Worm (Caenorhabditis elegans): ENCODE measurements around the gene C33B4.4.

C33B4.4 gene

DNA sequence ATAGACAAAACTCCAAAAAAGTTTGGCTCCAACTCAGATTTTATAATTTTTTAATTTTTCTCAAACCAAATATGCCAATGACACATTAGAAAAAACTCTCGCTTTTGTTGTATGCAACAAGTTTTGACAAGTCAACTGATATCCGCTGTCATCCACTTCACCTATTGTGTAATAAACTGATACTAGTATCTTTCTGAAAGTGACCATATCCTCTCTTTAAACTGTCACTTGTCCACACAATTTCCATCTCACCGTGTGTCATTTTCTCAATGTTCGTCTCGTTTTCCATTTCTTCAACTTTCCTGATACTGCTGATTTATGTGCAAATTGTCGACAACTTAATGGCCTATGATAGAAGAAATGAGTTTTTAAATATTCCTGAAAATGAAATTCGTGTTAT lies at the start of gene C33B4.4, which contains the start of gene C33B4.5:
TSS of gene C33B4.4 (minus strand) at position 385 of the 400 bp plus-strand sequence.
TSS of gene C33B4.5 (plus strand) at position 270 of the 400 bp plus-strand sequence.
- no peak for TF ChIP-seq unc-62 (GFP tag; optimal IDR thresholded peaks at IDR 0.05)

DNA sequence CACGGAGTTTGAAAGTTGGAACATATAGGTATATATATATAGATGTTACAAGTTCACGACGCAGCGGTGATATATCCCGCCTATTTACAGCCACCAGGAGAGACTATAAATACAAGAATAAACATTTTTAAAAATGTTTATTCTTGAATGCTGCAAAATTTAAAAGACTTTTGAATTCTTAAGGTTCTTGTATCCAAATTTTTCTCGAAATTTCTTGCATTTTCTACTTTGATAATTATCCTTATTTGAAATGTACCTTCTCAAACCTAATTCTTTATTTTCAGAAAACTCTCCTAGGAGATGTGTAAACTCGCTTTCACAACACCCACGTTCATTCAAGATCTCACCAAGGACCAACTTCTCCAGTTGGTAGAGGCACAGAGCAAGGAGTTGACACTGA lies 48.3 kb upstream of the C33B4.4 start, which contains the start of gene C05D12.4:
TSS of gene C05D12.4 (plus strand) at position 301 of the 400 bp plus-strand sequence.
- no peak for TF ChIP-seq unc-62 (GFP tag; optimal IDR thresholded peaks at IDR 0.05)

DNA sequence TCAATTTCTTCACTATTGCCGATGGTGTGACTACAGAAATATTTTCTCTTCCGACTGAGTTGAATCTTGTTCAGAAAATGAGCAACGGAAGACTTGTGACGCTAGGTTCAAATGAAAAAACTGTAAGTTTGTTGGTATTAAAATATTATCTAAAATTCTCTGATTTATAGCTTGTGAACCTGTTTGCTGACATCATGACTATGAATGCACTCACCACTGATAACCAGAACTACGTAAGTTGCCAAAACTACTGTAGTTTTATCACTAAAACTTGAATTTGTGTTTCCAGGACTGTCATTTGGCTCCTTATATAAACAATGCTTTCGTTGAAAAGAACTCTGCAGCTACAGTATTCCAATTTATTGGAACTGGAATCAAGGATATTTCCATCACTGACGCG lies 45.4 kb upstream of the C33B4.4 start:
- no peak for TF ChIP-seq unc-62 (GFP tag; optimal IDR thresholded peaks at IDR 0.05)

DNA sequence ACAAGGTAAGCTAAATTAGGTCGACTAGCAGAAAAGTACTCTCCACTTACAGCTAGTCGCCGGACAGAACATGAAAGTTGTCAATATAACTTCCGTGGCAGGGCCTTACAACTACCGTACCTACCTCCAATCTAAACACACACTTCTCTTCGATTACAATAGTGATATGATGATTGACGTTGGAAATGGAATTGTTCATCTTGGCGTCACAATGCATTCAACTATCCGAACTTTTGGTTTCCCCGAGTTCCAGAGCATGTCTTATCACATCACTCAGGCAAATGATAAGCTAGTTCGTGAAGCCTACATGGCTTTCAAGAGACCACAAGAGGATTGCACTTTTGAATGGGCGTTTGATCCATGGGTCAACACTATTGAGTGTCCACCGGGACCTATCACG lies 44.1 kb upstream of the C33B4.4 start:
- TF ChIP-seq unc-62 (GFP tag; optimal IDR thresholded peaks at IDR 0.05) = no peak

DNA sequence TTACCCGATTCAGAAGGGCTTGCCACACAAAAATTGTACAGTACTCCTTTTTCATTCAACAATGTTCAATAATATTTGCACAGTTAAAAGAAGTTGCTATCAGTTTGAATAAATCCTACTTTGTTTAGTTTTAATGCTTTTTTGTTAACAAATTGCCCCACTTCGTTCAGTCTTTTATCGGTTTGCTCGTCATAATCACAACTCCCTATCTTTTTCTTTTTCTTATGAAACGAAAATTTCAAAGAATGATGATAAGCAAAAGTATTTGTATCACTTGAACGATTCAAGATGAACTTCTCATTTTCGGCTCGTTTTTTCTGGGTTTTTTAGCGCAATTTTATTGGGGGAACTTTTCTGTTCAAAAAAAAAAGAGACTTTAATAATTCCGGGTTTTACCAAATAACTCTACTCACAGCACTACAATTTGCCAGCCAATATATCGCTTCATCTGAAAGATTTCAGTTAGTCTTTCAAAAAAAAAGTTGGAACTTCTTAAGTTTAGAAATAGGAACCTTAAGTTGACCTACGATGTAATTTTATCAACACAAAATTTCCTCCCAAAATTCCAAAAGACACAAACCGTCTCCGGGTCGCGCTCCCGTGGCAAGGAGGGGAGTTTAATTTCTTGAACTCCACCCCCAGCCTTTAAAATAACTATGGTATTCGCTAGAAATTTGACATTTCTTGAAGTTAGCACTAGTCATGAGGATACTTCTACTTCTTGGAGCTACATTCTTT lies 41.5 kb upstream of the C33B4.4 start, which contains the start of gene C05D12.3:
TSS of gene C05D12.3 (plus strand) at position 688 of the 738 bp plus-strand sequence.
- TF ChIP-seq unc-62 (GFP tag; optimal IDR thresholded peaks at IDR 0.05) = no peak

DNA sequence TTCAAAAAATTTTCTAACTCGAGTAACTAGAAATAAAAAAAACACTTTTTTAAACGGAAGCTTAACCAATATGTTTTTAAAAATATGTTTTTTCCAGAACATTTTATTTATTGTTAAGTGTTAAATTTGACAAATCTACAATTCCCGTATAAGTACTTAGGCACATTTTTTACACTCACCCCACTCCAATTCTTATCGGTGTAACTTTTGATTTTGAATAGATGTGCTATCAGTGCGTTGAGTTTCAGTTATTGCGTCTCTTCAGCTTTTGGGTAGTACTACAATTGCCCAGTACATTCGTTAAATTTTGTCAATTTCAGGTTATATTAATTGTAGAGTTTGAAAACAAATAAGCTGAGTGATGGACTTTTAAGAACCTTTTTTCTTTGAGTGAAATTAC lies 40.8 kb upstream of the C33B4.4 start:
- TF ChIP-seq unc-62 (GFP tag; optimal IDR thresholded peaks at IDR 0.05) = no peak

DNA sequence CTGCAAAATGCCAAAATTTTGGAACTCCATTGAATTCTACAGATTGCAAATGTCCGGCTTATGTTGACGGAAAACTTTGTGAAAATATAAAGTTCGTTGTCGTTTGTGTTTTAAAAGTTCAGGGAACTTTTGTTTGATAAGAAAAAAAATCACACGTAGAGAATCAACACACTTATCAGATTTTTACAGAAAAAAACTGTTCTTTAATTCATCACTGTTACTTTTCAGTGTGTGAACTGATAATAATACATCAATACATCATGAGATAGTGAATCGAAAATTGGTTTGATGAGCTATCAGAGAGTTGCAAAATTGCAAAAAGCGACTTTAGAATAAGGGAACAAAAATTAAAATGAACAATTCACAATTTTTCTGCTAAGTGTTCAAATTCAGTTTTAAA lies 35.2 kb upstream of the C33B4.4 start:
- no peak for TF ChIP-seq unc-62 (GFP tag; optimal IDR thresholded peaks at IDR 0.05)

DNA sequence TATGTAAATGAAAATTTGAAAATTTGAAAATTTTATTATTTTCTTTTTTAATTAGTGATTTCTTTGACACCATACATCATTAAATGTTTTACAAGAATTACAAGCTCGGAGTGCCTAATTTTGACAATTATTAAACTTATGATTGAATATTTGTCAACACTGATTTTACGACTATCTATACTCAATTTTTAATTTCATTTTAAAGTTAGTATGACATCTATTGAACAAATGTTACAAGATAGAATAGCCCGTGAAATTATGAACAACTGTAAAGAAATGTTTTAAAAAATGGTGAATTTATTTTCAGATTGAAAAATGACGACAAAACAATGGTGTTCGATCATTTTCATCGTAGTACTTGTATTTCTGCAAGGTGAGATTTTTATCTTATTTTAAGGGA lies 34.8 kb upstream of the C33B4.4 start, which contains the start of gene C05D12.2:
TSS of gene C05D12.2 (plus strand) at position 301 of the 400 bp plus-strand sequence.
- TF ChIP-seq unc-62 (GFP tag; optimal IDR thresholded peaks at IDR 0.05) = no peak

DNA sequence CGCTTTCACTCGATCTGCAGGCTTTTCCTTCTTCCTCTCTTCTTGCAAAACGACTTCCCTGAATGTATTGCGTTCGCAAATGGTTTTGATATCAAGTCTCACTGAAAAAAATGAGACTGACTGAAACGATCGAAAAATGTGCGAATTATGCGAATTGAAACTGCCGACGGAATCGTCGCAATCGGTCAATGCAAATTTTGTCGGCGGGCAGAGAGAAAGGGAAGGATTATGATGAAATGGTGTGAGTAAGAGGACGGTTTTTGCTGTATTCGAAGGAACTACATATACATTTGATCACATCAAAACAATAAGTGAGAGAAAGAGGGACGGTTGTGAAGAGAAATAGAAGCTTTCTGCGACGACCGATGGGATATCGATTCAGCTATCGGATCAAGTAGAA lies 32.4 kb upstream of the C33B4.4 start, which contains the start of gene C05D12.1:
TSS of gene C05D12.1 (minus strand) at position 101 of the 400 bp plus-strand sequence.
- TF ChIP-seq unc-62 (GFP tag; optimal IDR thresholded peaks at IDR 0.05) = no peak

DNA sequence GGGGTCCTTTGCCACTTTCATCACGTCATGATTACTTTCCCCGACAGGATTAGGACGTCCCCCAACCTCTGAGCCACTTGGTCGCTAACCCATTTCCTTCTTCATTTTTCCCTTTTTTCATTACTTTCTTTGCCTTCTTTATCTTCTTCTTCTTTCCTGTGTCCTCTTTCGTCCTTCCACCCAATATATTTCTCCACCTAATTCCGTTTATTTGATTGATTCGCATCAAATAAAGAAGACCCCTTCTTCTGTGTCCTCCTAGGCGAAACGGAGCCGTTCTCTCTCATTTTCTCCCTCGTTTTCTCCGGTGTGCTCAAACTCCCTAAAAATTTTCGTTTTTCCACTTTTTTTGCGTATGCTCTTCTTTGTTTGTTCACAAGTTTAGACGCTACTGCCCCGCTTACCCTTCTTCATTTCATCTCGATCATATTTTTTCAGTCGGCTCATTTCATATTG lies 26.5 kb upstream of the C33B4.4 start, which contains the start of gene C05D12.7:
TSS of gene C05D12.7 (plus strand) at position 406 of the 456 bp plus-strand sequence.
- no peak for TF ChIP-seq unc-62 (GFP tag; optimal IDR thresholded peaks at IDR 0.05)

DNA sequence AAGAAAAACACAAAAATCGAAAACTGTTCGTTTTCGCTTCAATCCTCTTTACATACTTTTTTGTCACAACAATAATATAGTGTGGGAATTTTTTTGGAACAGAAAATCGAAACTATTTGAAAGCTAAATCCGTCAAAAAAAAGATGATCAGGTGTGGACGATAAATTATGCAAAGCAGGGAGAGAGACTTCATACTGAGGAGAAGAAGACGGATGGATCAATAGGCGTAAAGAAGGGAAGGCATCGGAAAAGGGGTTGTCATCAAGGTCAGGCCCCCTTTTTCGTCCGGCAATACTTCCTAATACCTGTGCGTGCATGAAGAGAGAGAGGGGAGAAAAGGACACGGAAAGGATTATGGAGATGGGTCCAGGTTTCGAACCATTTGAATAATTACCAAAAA lies 17.1 kb upstream of the C33B4.4 start:
- TF ChIP-seq unc-62 (GFP tag; optimal IDR thresholded peaks at IDR 0.05) = no peak

DNA sequence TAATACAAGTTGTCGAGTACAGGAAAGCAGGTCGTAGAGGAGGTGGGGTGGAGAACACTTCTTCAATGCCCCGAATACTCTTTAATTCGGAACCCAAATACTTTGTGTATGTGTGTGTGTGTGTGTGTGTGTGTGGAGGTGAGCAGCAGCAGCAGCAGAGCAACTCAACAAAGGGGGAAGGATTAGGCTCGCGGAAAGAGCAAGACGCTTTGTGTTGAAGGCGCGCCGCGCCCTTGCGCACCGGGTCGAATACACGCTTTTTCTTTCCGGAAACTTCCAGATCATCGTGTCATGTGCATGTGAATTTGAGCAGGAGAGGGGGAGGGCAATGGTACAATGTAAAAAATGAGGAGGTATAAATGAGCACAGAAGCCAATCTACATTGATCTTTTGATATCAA lies 15.5 kb upstream of the C33B4.4 start:
- TF ChIP-seq unc-62 (GFP tag; optimal IDR thresholded peaks at IDR 0.05) = no peak

DNA sequence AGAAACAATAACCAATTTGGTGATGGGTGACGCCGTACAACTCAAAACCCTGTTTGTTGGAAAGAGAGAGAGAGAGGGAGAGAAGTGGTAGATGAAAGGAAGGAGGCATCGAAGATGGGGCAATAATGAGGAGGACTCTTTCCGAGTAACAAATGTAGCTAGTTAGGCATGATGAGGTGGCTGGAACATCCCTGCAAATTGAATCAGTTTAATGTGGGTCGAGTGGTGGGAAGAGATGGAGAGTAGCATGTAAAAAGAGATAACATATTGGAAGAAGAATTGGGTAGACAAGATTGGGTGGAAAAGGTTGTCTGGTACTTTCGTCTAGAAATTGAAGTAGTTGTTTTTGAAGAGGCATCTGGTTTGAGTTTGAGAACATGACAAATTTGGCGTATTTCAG lies 13.0 kb upstream of the C33B4.4 start:
- no peak for TF ChIP-seq unc-62 (GFP tag; optimal IDR thresholded peaks at IDR 0.05)

DNA sequence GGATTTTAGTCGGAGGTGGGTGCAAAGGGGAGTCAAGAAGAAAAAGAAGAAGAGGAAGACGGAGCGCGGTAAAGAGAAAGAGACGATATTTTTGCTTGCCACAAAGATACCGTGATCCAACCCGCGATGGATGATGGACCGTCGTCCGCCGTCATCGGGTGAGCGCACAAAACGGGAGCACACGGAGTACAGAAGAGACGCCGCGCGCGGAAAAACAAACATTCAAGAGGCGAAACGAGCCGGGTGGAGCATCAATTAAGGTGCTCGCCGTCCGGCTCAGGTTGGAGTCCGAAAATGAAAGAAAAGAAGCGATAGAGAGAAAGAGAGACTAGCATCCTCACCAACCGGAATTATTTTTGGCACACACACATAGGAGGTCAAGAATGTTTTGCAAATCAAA lies 10.5 kb upstream of the C33B4.4 start:
- TF ChIP-seq unc-62 (GFP tag; optimal IDR thresholded peaks at IDR 0.05) = no peak

DNA sequence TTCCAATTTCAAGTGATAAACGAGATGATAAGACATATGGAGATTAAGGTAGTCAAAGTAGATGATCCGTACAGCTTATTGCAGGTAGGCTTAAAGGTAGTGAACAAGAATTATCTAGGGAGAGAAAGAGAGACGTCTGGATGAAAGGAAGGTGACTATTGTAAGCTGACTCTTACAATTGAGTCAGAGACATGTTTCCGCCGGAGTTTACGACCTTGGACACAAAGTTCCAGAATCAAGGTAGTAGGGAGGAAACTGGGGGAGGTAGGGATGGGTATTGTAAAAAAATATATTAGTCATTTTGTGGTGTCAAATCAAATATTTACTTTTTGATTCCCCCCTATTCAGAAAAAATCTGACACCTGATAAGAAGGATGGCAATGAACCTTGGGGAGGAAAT lies 9.1 kb upstream of the C33B4.4 start:
- no peak for TF ChIP-seq unc-62 (GFP tag; optimal IDR thresholded peaks at IDR 0.05)

DNA sequence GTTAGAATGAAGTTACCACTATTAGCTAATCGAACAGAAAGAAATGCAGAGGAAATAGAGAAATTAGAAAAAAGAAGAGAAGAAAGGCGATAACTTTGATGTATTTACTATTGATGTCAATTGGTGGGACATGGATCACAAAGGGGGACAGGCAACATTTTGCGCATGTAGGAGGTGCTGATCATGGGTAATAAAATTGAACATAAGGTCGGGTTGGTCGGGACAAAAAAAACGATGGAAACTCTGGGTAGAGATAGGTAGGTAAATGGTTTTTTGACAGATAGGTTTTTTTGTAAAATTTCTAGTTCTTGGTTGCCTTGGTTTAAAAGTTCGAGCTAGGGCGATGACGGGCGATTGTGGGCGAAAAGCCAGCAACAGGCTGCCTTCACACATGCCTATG lies 7.6 kb upstream of the C33B4.4 start, which contains the start of gene shn-1:
TSS of gene shn-1 (minus strand) at position 101 of the 400 bp plus-strand sequence.
- no peak for TF ChIP-seq unc-62 (GFP tag; optimal IDR thresholded peaks at IDR 0.05)

DNA sequence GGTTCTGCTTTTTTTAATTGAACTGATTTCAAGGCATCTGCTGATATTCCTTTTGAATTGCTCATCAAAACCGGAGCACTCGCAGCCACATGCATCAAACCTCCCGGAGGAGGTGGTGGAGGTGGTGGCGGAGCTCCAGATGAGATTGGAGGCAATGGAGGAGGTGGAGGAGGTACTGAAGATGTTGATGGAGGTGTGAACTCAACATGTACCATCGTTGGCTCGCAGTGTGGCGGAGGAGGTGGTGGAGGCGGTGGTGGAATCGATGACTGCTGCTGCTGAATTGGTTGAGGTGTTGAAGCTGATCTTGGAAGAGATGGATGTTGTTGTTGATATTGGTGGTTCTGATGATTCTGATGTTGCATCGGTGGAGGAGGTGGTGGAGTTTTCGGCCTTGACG lies 3.7 kb upstream of the C33B4.4 start:
- TF ChIP-seq unc-62 (GFP tag; optimal IDR thresholded peaks at IDR 0.05) = no peak
